Worm (Caenorhabditis elegans) whole organism, young adult: ENCODE measurements around the gene tbc-11.

Experiments used
- B0035.1 ChIP-seq: sonication (generic microtip); optimal IDR thresholded peaks from 2 replicates; lab custom pipeline; 2016; ENCODE audit warnings: missing genetic modification characterization, mild to moderate bottlenecking, missing compliant biosample characterization, missing genotype, missing genetic modification reagents
- B0336.3 ChIP-seq: fragments of 200-800 bp; sonication (Bioruptor generic); IDR thresholded peaks from 2 replicates; pipeline ENCODE4 v1.3.6; 2022; ENCODE audit warnings: missing genetic modification characterization, missing compliant biosample characterization
- C06A6.2 ChIP-seq: fragments of 200-800 bp; sonication (Bioruptor generic); conservative IDR thresholded peaks from 2 replicates; pipeline ENCODE4 v1.3.6; 2022; ENCODE audit warnings: missing genetic modification characterization, missing compliant biosample characterization
- F57A8.1 ChIP-seq: fragments of 200-800 bp; sonication (Bioruptor generic); optimal IDR thresholded peaks from 2 replicates; lab custom pipeline; 2018; ENCODE audit warnings: mild to moderate bottlenecking, missing genetic modification characterization, moderate library complexity, missing compliant biosample characterization
- T07F8.4 ChIP-seq: sonication (generic microtip); optimal IDR thresholded peaks from 2 replicates; lab custom pipeline; 2016; ENCODE audit warnings: mild to moderate bottlenecking, missing genetic modification characterization, moderate library complexity, missing compliant biosample characterization
- Y53F4B.3 ChIP-seq: fragments of 200-800 bp; sonication (Bioruptor generic); IDR thresholded peaks from 2 replicates; pipeline ENCODE4 v1.3.6; 2022; ENCODE audit warnings: missing genetic modification reagents, missing genetic modification characterization, missing compliant biosample characterization
- ama-1 ChIP-seq, 3 experiments: fragments of 150-350 bp in 1 of 3; sonication (generic microtip) in 2 of 3; optimal IDR thresholded peaks; 2 replicates each; lab custom pipeline; 2014 to 2018; ENCODE audit warnings: missing biosample characterization in 2 of 3, missing genetic modification characterization in 2 of 3, missing genetic modification reagents in 2 of 3
- atf-7 ChIP-seq: sonication (generic microtip); optimal IDR thresholded peaks from 2 replicates; lab custom pipeline; 2017; ENCODE audit warnings: mild to moderate bottlenecking, missing genetic modification characterization, missing compliant biosample characterization
- attf-3 ChIP-seq: fragments of 200-800 bp; sonication (Bioruptor generic); conservative IDR thresholded peaks from 2 replicates; pipeline ENCODE4 v1.3.6; 2022; ENCODE audit warnings: missing genetic modification reagents, missing genetic modification characterization, missing compliant biosample characterization
- attf-5 ChIP-seq: fragments of 200-800 bp; sonication (Bioruptor generic); optimal IDR thresholded peaks from 2 replicates; lab custom pipeline; 2018; ENCODE audit warnings: mild to moderate bottlenecking, missing genetic modification characterization, missing compliant biosample characterization
- bed-2 ChIP-seq: fragments of 200-800 bp; sonication (Bioruptor generic); IDR thresholded peaks from 2 replicates; pipeline ENCODE4 v1.3.6; 2022; ENCODE audit warnings: missing genetic modification reagents, missing genetic modification characterization, missing compliant biosample characterization
- dox-1 ChIP-seq: fragments of 200-800 bp; sonication (Bioruptor generic); IDR thresholded peaks from 2 replicates; pipeline ENCODE4 v1.3.6; 2022; ENCODE audit warnings: missing genetic modification reagents, missing genetic modification characterization, missing compliant biosample characterization
- dpff-1 ChIP-seq: sonication (generic microtip); optimal IDR thresholded peaks from 2 replicates; lab custom pipeline; 2017; ENCODE audit warnings: mild to moderate bottlenecking, missing genetic modification characterization, missing compliant biosample characterization
- egrh-3 ChIP-seq: fragments of 200-800 bp; sonication (Bioruptor generic); IDR thresholded peaks from 2 replicates; pipeline ENCODE4 v1.3.6; 2022; ENCODE audit warnings: missing genetic modification reagents, missing genetic modification characterization, missing compliant biosample characterization
- hmg-20 ChIP-seq: fragments of 200-800 bp; sonication (Bioruptor generic); IDR thresholded peaks from 2 replicates; pipeline ENCODE4 v1.3.6; 2022; ENCODE audit warnings: missing genetic modification reagents, missing genetic modification characterization, missing compliant biosample characterization
- let-607 ChIP-seq, 2 experiments: fragments of 200-800 bp in 1 of 2; sonication (Bioruptor generic) in 1 of 2; sonication (generic microtip) in 1 of 2; optimal IDR thresholded peaks; 2 replicates each; lab custom pipeline; 2016 to 2018; ENCODE audit warnings: mild to moderate bottlenecking in 2 of 2, missing compliant biosample characterization in 2 of 2, missing genetic modification characterization in 2 of 2, moderate library complexity in 2 of 2, missing genotype in 1 of 2
- lin-40 ChIP-seq: sonication (generic microtip); optimal IDR thresholded peaks from 2 replicates; lab custom pipeline; 2016; ENCODE audit warnings: missing genetic modification characterization, mild to moderate bottlenecking, missing compliant biosample characterization, missing genotype, missing genetic modification reagents
- lir-1 ChIP-seq: fragments of 200-800 bp; sonication (Bioruptor generic); conservative IDR thresholded peaks from 2 replicates; pipeline ENCODE4 v1.3.6; 2022; ENCODE audit warnings: missing genetic modification reagents, missing genetic modification characterization, missing compliant biosample characterization
- madf-10 ChIP-seq: sonication (generic microtip); optimal IDR thresholded peaks from 2 replicates; lab custom pipeline; 2016; ENCODE audit warnings: mild to moderate bottlenecking, missing genetic modification characterization, missing compliant biosample characterization
- madf-3 ChIP-seq: fragments of 200-800 bp; sonication (Bioruptor generic); IDR thresholded peaks from 2 replicates; pipeline ENCODE4 v1.3.6; 2022; ENCODE audit warnings: missing genetic modification reagents, missing genetic modification characterization, missing compliant biosample characterization
- madf-8 ChIP-seq: fragments of 200-800 bp; sonication (Bioruptor generic); conservative IDR thresholded peaks from 2 replicates; pipeline ENCODE4 v1.3.6; 2022; ENCODE audit warnings: missing genetic modification reagents, missing genetic modification characterization, missing compliant biosample characterization
- nfya-2 ChIP-seq: fragments of 200-800 bp; sonication (Bioruptor generic); IDR thresholded peaks from 2 replicates; pipeline ENCODE4 v1.3.6; 2022; ENCODE audit warnings: missing genetic modification reagents, missing genetic modification characterization, missing compliant biosample characterization
- nfyb-1 ChIP-seq: fragments of 200-800 bp; sonication (Bioruptor generic); IDR thresholded peaks from 2 replicates; pipeline ENCODE4 v1.3.6; 2022; ENCODE audit warnings: missing genetic modification reagents, missing genetic modification characterization, missing compliant biosample characterization
- nhr-80 ChIP-seq: sonication (generic microtip); optimal IDR thresholded peaks from 2 replicates; lab custom pipeline; 2016; ENCODE audit warnings: missing genetic modification characterization, missing compliant biosample characterization
- nhr-90 ChIP-seq: sonication (generic microtip); optimal IDR thresholded peaks from 2 replicates; lab custom pipeline; 2016; ENCODE audit warnings: missing genotype, mild to moderate bottlenecking, missing genetic modification characterization, missing compliant biosample characterization
- pbrm-1 ChIP-seq: fragments of 200-800 bp; sonication (Bioruptor generic); IDR thresholded peaks from 2 replicates; pipeline ENCODE4 v1.3.6; 2022; ENCODE audit warnings: missing genetic modification reagents, missing genetic modification characterization, missing compliant biosample characterization
- pha-4 ChIP-seq: fragments of 150-350 bp; sonication (generic microtip); optimal IDR thresholded peaks from 2 replicates; lab custom pipeline; 2014; ENCODE audit warnings: missing biosample characterization, missing genetic modification reagents, missing genetic modification characterization
- rcor-1 ChIP-seq: fragments of 200-800 bp; sonication (Bioruptor generic); IDR thresholded peaks from 2 replicates; pipeline ENCODE4 v1.3.6; 2022; ENCODE audit warnings: missing genetic modification reagents, missing genetic modification characterization, missing compliant biosample characterization
- repo-1 ChIP-seq: sonication (generic microtip); optimal IDR thresholded peaks from 2 replicates; lab custom pipeline; 2017; ENCODE audit warnings: mild to moderate bottlenecking, missing genetic modification characterization, missing compliant biosample characterization
- rpc-1 ChIP-seq, 2 experiments: fragments of 150-350 bp in 1 of 2; sonication (generic microtip) in 1 of 2; optimal IDR thresholded peaks; 2 replicates each; lab custom pipeline; 2014 to 2018; ENCODE audit warnings: missing biosample characterization in 1 of 2, missing genetic modification characterization in 1 of 2, missing genetic modification reagents in 1 of 2, missing genotype in 1 of 2
- snpc-3.4 ChIP-seq: sonication (generic microtip); optimal IDR thresholded peaks from 2 replicates; lab custom pipeline; 2017; ENCODE audit warnings: missing genetic modification characterization, mild to moderate bottlenecking, missing compliant biosample characterization, antibody characterized with exemption, moderate library complexity, missing genotype, missing genetic modification reagents
- tbx-9 ChIP-seq: sonication (generic microtip); optimal IDR thresholded peaks from 2 replicates; lab custom pipeline; 2016; ENCODE audit warnings: borderline replicate concordance, missing genetic modification characterization, inconsistent platforms, missing compliant biosample characterization
- unc-130 ChIP-seq: sonication (generic microtip); optimal IDR thresholded peaks from 2 replicates; lab custom pipeline; 2016; ENCODE audit warnings: missing genetic modification reagents, missing genetic modification characterization, missing compliant biosample characterization
- xnd-1 ChIP-seq: sonication (generic microtip); optimal IDR thresholded peaks from 2 replicates; lab custom pipeline; 2016; ENCODE audit warnings: missing genotype, missing genetic modification reagents, missing genetic modification characterization, missing compliant biosample characterization
- ztf-6 ChIP-seq: fragments of 200-800 bp; sonication (Bioruptor generic); IDR thresholded peaks from 2 replicates; pipeline ENCODE4 v1.3.6; 2022; ENCODE audit warnings: missing genetic modification reagents, missing genetic modification characterization, missing compliant biosample characterization

tbc-11 gene

DNA sequence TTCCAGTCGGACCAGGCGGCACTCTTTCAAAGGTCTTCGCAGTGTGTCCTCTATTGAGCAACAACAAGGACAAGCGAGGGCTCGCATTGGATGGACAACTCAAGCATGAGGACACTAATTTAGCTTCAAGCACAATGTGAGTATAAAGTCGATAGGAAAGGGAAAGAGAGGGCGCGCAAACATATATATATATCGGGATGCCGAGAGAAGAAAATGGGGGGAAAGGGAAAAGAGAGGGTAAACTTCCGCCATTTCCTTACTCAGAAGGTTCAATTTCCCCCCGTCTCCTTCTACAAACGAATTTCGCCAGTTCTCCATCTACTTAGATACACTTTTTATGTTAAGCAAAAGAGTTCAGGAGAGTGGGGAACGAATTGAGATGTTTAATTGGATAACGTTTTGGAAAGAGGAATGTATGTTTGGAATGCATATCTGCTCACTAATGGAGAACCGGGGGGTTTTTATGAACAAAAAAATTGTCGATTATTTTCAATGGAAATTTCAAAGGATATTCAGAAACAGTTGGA lies 27.9 kb downstream of the tbc-11 start:
- TF ChIP-seq rpc-1 (optimal IDR thresholded peaks at IDR 0.05; lab: Kevin White, UChicago) (no peak), rpc-1 (tag; optimal IDR thresholded peaks at IDR 0.05; lab: Kevin White, UChicago) (no peak), pbrm-1 (GFP tag; lab: Robert Waterston, UW) (no peak), dpff-1 (no peak), F57A8.1 (no peak), Y53F4B.3 (GFP tag; lab: Robert Waterston, UW) (no peak), hmg-20 (GFP tag; lab: Robert Waterston, UW) (no peak), snpc-3.4 (tag; lab: Kevin White, UChicago) (no peak), xnd-1 (tag; lab: Kevin White, UChicago) (no peak), madf-8 (GFP tag; lab: Robert Waterston, UW) (no peak), unc-130 (no peak)

ce11 chrX:954499-955061 lies 29.8 kb downstream of the tbc-11 start, which contains the start of gene apm-3:
TSS of gene apm-3 (plus strand) at chrX:954975.
- TF ChIP-seq ama-1 (optimal IDR thresholded peaks at IDR 0.05; lab: Kevin White, UChicago) = no peak
- TF ChIP-seq ama-1 (GFP tag; optimal IDR thresholded peaks at IDR 0.05; lab: Kevin White, UChicago) = no peak
- no peak for TF ChIP-seq lir-1 (GFP tag; lab: Robert Waterston, UW)
- TF ChIP-seq madf-8 (GFP tag; lab: Robert Waterston, UW) = no peak
- no peak for TF ChIP-seq madf-10
- TF ChIP-seq nhr-90 (tag; lab: Kevin White, UChicago) = no peak
- no peak for TF ChIP-seq attf-5 (GFP tag; lab: Kevin White, UChicago)
- 0 out of 2 replicates have a peak, but pooled peaks have one; percentile 13 for TF ChIP-seq nfyb-1 (GFP tag; lab: Robert Waterston, UW)
- peak; percentile 4 for TF ChIP-seq nhr-80 (tag; lab: Kevin White, UChicago)
- no peak for TF ChIP-seq let-607 (tag; optimal IDR thresholded peaks at IDR 0.05; lab: Kevin White, UChicago)
- peak; percentile 10 for TF ChIP-seq lin-40 (tag; lab: Kevin White, UChicago)
- no peak for TF ChIP-seq pha-4 (tag; lab: Kevin White, UChicago)
- TF ChIP-seq nfya-2 (GFP tag; lab: Robert Waterston, UW) = no peak
- no peak for TF ChIP-seq B0035.1 (tag; lab: Kevin White, UChicago)
- TF ChIP-seq attf-3 (GFP tag; lab: Robert Waterston, UW) = peak; percentile 87

DNA sequence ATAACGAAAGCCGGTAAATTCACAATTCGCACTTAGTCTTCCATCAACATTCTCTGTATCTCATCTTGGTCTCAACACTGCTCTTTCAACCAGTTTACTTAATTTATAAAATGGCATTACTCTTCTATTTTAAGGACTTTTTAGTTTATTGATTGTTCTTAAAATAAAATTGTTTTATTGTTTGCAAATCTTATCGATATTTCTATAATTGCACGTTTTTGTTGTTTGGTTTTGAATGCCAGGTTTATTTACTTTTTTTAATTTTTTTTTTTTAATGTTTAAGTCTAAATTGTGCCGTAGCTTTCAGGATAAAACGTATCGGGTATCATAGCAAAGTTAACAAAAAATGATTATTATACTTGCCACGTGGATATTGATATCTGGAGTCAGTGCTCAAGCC lies 32.8 kb downstream of the tbc-11 start, which contains the start of gene chil-10:
Gene chil-10 (plus strand): TSS at position 301 of the 400 bp plus-strand sequence.
- TF ChIP-seq tbx-9 (tag; lab: Kevin White, UChicago) (no peak), C06A6.2 (GFP tag; lab: Robert Waterston, UW) (no peak), bed-2 (GFP tag; lab: Robert Waterston, UW) (no peak), dpff-1 (no peak), dox-1 (no peak), egrh-3 (GFP tag; lab: Robert Waterston, UW) (no peak), T07F8.4 (no peak), madf-3 (GFP tag; lab: Robert Waterston, UW) (no peak), repo-1 (tag; lab: Kevin White, UChicago) (no peak), nhr-80 (tag; lab: Kevin White, UChicago) (no peak), atf-7 (no peak), ama-1 (optimal IDR thresholded peaks at IDR 0.05; lab: Kevin White, UChicago) (no peak), ama-1 (GFP tag; optimal IDR thresholded peaks at IDR 0.05; lab: Kevin White, UChicago) (no peak), ztf-6 (GFP tag; lab: Robert Waterston, UW) (no peak), rcor-1 (GFP tag; lab: Robert Waterston, UW) (no peak), B0336.3 (GFP tag; lab: Robert Waterston, UW) (no peak)
